Fruit fly (Drosophila melanogaster) Kc167 (cell line): ENCODE data around the gene Ir87a.

Source experiments
- Myc ChIP-seq: fragments of >200 bp; optimal IDR thresholded peaks from 2 replicates; lab custom pipeline; 2017; ENCODE audit warnings: missing external identifiers
- Sin3A ChIP-seq: fragments of >200 bp; optimal IDR thresholded peaks from 2 replicates; lab custom pipeline; 2018; ENCODE audit warnings: missing external identifiers
- h ChIP-seq: fragments of >200 bp; optimal IDR thresholded peaks from 3 replicates; lab custom pipeline; 2018; ENCODE audit warnings: missing external identifiers
- insv ChIP-seq: fragments of >200 bp; optimal IDR thresholded peaks from 3 replicates; lab custom pipeline; 2018; ENCODE audit warnings: missing external identifiers
- psq ChIP-seq: fragments of >200 bp; optimal IDR thresholded peaks from 2 replicates; lab custom pipeline; 2017; ENCODE audit warnings: missing external identifiers
- ttk ChIP-seq: sonication (Bioruptor generic); optimal IDR thresholded peaks from 2 replicates; lab custom pipeline; 2017; ENCODE audit warnings: missing external identifiers

The Ir87a gene

DNA sequence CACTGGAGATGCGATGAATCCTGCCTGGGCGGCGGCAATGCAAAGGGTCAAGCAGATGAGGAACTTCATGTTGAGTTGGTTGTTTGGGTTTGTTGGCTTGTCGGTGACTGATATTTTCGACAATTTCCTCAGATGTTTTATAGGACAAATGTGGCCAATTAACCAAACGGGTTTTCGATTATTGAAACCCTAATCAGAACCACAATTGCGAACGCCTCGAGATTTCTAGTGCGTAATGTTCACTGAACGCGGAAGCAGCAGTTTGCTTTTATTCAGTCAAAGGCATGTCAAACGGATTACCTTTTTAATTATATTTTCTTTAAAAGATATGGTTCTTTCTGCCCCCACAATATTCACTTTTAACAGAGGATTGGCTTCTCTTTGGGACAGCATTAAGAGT lies 23.0 kb upstream of the Ir87a start, which contains the start of gene CG14374:
Gene CG14374, minus strand, starts transcription at position 101 of the 400 bp plus-strand sequence.
- no peak for TF ChIP-seq h
- TF ChIP-seq Myc, result no peak
- TF ChIP-seq insv (lab: Kevin White, UChicago), result no peak
- TF ChIP-seq psq (lab: Kevin White, UChicago), result no peak
- TF ChIP-seq ttk (lab: Kevin White, UChicago), result no peak
- TF ChIP-seq Sin3A (lab: Kevin White, UChicago), result no peak

DNA sequence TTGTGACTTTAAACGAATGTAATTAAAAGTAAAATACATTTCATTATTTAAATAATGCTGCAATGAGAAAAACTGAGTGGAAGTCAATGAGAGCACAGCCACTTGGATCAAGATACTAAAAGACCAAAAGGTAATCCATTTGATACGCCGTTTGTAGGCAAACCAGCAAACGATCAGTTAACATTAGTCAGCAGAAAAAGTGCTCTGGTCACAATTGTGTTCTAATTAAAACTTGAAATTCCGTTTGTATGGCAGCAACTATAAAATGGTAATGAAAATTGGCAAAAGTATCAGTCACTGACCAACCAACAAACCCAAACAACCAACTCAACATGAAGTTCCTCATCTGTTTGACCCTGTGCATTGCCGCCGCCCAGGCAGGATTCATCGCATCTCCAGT lies 22.5 kb upstream of the Ir87a start, which contains the start of gene CG14377:
Gene CG14377, plus strand, starts transcription at position 301 of the 400 bp plus-strand sequence.
- no peak for TF ChIP-seq Myc
- TF ChIP-seq h, result no peak
- no peak for TF ChIP-seq psq (lab: Kevin White, UChicago)
- TF ChIP-seq ttk (lab: Kevin White, UChicago), result no peak
- TF ChIP-seq insv (lab: Kevin White, UChicago), result no peak
- TF ChIP-seq Sin3A (lab: Kevin White, UChicago), result no peak

- TF ChIP-seq Myc (no peak), ttk (lab: Kevin White, UChicago) (no peak), h (no peak), insv (lab: Kevin White, UChicago) (no peak), Sin3A (lab: Kevin White, UChicago) (no peak), psq (lab: Kevin White, UChicago) (no peak)
Measured at dm6 chr3R:13400902-13401721, 19.0 kb upstream of the Ir87a start.

DNA sequence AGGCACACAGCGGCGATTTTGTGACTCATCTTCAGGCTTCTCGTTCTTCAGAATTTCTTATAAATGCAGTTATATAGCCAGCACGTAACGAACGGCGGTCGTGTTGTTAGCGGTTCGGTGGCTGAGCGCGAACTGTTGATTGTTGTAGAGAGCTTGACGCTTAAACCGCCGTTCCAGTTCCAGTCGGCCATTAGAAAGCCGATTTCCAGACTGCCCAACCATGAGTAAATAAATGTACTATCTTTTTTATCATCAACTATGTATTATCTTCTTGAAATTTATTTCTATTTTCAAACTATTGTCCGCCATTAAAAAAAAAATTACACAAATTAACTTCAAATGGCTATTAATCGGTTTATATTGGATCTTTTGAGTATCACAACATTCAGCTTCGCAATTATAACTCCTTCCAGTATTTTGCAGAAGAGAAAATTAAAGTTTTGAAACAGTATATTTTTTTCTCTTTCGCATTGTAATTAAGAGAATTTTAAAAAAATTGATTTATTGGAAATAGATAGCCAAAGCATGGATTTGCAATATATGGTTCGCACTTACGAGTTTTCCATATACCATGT lies 18.3 kb upstream of the Ir87a start, which contains the start of gene GILT1:
Gene GILT1, minus strand, starts transcription at position 141 of the 575 bp plus-strand sequence.
- TF ChIP-seq h (no peak), insv (lab: Kevin White, UChicago) (no peak), Sin3A (lab: Kevin White, UChicago) (no peak), ttk (lab: Kevin White, UChicago) (no peak), psq (lab: Kevin White, UChicago) (no peak), Myc (no peak)

DNA sequence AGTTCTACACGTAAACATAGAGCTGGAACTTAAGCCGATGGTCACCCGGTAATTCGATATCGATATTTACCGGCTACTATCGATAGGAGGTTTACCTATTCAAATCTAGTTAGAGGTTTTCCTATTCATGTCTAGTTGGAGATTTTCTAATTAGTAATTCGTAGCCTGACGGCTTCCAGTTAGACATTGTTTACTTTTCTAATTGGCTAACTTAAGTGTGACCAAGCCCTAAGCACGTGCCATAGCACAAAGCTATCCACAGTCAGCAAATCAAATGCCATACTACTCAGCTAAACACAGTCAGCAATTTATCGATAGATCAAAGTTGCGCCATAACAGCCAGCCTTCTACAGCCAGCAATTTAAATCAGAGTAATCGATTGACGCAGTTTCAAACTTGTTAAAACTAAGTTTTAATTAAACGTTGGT lies 17.0 kb upstream of the Ir87a start, which contains the start of gene Dpm3:
Gene Dpm3, minus strand, starts transcription at position 20 of the 428 bp plus-strand sequence.
- TF ChIP-seq ttk (lab: Kevin White, UChicago) (no peak), psq (lab: Kevin White, UChicago) (no peak), h (no peak), Myc (no peak), Sin3A (lab: Kevin White, UChicago) (no peak), insv (lab: Kevin White, UChicago) (no peak)

dm6 chr3R:13404841-13405441 lies 15.1 kb upstream of the Ir87a start, which contains the start of gene yellow-e3:
TSS of gene yellow-e3 (minus strand) at chr3R:13404870.
- TF ChIP-seq Sin3A (lab: Kevin White, UChicago), result no peak
- no peak for TF ChIP-seq psq (lab: Kevin White, UChicago)
- no peak for TF ChIP-seq ttk (lab: Kevin White, UChicago)
- TF ChIP-seq h, result no peak
- no peak for TF ChIP-seq Myc
- no peak for TF ChIP-seq insv (lab: Kevin White, UChicago)

DNA sequence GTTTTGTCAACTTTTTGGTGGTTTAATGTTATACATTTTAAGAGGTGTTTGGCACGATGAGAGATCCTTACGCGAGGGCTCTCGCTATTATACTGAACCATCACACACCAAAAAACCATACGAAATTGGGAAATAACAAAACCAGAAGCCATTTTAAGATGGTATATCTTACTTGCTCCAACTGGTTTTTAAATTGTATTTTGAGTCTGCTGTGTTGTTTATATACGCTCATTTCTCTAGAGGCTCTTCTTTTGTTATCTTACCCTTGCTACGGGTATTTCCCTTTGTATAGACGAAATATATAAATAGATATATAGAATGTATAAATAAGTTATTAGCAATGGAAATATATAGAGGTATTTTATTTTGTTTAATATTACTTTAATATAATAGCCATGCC lies 13.2 kb upstream of the Ir87a start, which contains the start of gene yellow-e2:
Gene yellow-e2, minus strand, starts transcription at position 101 of the 400 bp plus-strand sequence.
- TF ChIP-seq ttk (lab: Kevin White, UChicago), result no peak
- TF ChIP-seq insv (lab: Kevin White, UChicago), result no peak
- TF ChIP-seq psq (lab: Kevin White, UChicago), result no peak
- no peak for TF ChIP-seq Myc
- no peak for TF ChIP-seq h

DNA sequence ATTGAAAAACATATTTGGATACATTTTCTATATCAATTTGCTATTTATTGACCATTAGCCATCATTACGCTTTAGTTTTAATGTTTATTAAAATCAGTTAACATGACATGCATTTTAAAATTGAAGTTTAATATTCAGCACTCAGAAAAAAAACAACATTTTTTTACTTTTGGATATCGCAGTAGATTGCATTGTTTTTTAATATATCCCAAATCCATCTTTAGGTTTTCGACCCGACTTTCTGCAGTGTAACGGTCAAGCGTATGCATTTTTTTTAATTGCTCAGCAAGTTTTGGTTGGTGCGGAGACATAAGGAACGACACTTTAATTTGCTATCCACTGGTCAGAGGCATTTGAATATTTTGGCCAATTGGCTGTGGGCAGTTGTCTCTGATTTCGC lies 7.4 kb upstream of the Ir87a start:
- no peak for TF ChIP-seq Sin3A (lab: Kevin White, UChicago)
- no peak for TF ChIP-seq psq (lab: Kevin White, UChicago)

DNA sequence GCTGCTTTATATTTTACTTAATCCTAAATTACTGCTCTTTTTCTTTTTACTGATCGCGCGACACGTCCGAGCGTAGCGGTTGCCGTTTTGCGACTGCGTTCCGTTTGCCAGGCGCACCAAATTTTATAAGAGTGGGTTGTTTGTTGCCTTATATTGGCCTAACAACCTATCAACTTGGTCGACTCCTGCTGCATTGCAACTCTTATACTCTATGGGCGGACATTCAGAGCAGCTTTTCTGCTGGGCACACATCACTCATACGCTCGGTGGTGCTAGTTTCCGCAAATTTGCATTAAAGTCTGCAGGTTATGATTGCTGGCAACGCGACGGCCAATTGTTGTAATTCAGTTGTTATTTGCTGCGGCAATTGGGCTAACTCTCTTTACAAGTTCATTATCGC lies 4.9 kb upstream of the Ir87a start, which contains the start of gene yellow-e:
Gene yellow-e, minus strand, starts transcription at position 101 of the 400 bp plus-strand sequence.
- TF ChIP-seq insv (lab: Kevin White, UChicago) (no peak), Sin3A (lab: Kevin White, UChicago) (no peak)

dm6 chr3R:13417067-13417595 lies 2.9 kb upstream of the Ir87a start:
- no peak for TF ChIP-seq Sin3A (lab: Kevin White, UChicago)
- TF ChIP-seq psq (lab: Kevin White, UChicago), result no peak
- no peak for TF ChIP-seq Myc
- TF ChIP-seq insv (lab: Kevin White, UChicago), result no peak
- TF ChIP-seq h, result no peak
- no peak for TF ChIP-seq ttk (lab: Kevin White, UChicago)

- no peak for TF ChIP-seq h
- TF ChIP-seq insv (lab: Kevin White, UChicago), result no peak
- no peak for TF ChIP-seq ttk (lab: Kevin White, UChicago)
- TF ChIP-seq Sin3A (lab: Kevin White, UChicago), result no peak
- no peak for TF ChIP-seq psq (lab: Kevin White, UChicago)
- TF ChIP-seq Myc, result no peak
Measured at dm6 chr3R:13422178-13422577, 2.1 kb downstream of the Ir87a start.
